Worm (Caenorhabditis elegans) whole organism, L3 larva: ENCODE data around the gene bgnt-1.5.

Experiments used
- R02D3.7 ChIP-seq: fragments of 150-350 bp; optimal IDR thresholded peaks from 2 replicates; lab custom pipeline; 2014; ENCODE audit warnings: missing biosample characterization, missing genetic modification characterization
- ZK546.5 ChIP-seq: sonication (generic microtip); optimal IDR thresholded peaks from 2 replicates; lab custom pipeline; 2017; ENCODE audit warnings: missing biosample characterization, missing genetic modification characterization
- aly-2 ChIP-seq: fragments of 150-350 bp; optimal IDR thresholded peaks from 2 replicates; lab custom pipeline; 2014; ENCODE audit warnings: missing biosample characterization, missing genetic modification characterization
- ceh-16 ChIP-seq: sonication (generic microtip); optimal IDR thresholded peaks from 2 replicates; lab custom pipeline; 2017; ENCODE audit warnings: missing biosample characterization, missing genetic modification characterization
- ceh-82 ChIP-seq: fragments of 150-350 bp; optimal IDR thresholded peaks from 2 replicates; lab custom pipeline; 2014; ENCODE audit warnings: missing biosample characterization, missing genetic modification characterization
- egl-27 ChIP-seq: sonication (generic microtip); optimal IDR thresholded peaks from 4 replicates; lab custom pipeline; 2017; ENCODE audit warnings: missing biosample characterization, missing genetic modification reagents, missing genetic modification characterization
- fkh-10 ChIP-seq: sonication (generic microtip); optimal IDR thresholded peaks from 2 replicates; lab custom pipeline; 2017; ENCODE audit warnings: missing biosample characterization, missing genetic modification reagents, missing genetic modification characterization
- fkh-2 ChIP-seq: fragments of 150-350 bp; optimal IDR thresholded peaks from 2 replicates; lab custom pipeline; 2014; ENCODE audit warnings: missing biosample characterization, missing genetic modification reagents, missing genetic modification characterization
- lin-15B ChIP-seq: fragments of 150-350 bp; optimal IDR thresholded peaks from 2 replicates; lab custom pipeline; 2014; ENCODE audit warnings: missing biosample characterization, missing genetic modification characterization
- nfya-1 ChIP-seq: sonication (generic microtip); optimal IDR thresholded peaks from 2 replicates; lab custom pipeline; 2017; ENCODE audit warnings: missing genetic modification characterization, mild to moderate bottlenecking, missing compliant biosample characterization, antibody characterized with exemption, moderate library complexity; ENCODE audit not compliant: insufficient read depth
- unc-62 ChIP-seq: fragments of 150-350 bp; sonication (generic microtip); optimal IDR thresholded peaks from 4 replicates; lab custom pipeline; 2014; ENCODE audit warnings: missing biosample characterization, missing genetic modification reagents, missing genetic modification characterization
- zag-1 ChIP-seq: fragments of 150-350 bp; optimal IDR thresholded peaks from 2 replicates; lab custom pipeline; 2014; ENCODE audit warnings: missing biosample characterization, missing genetic modification characterization

ce11 chrX:13206911-13207310 is 25.2 kb downstream of the bgnt-1.5 start:
- TF ChIP-seq nfya-1 (tag; lab: Kevin White, UChicago) (peak; percentile 7), ZK546.5 (tag; lab: Kevin White, UChicago) (no peak), fkh-10 (no peak), aly-2 (tag; lab: Kevin White, UChicago) (no peak), lin-15B (no peak), R02D3.7 (no peak), ceh-16 (tag; lab: Kevin White, UChicago) (no peak), fkh-2 (tag; lab: Kevin White, UChicago) (no peak), zag-1 (no peak), egl-27 (tag; lab: Kevin White, UChicago) (no peak), unc-62 (no peak), ceh-82 (tag; lab: Kevin White, UChicago) (no peak)
